Fruit fly (Drosophila melanogaster): ENCODE results near the gene Naglu.

Gene Naglu

dm6 chr2L:8371354-8371937 is 40.2 kb downstream of the Naglu start (continued):
- TF ChIP-seq vvl (GFP tag; IDR thresholded peaks at IDR 0.05), result no peak
- TF ChIP-seq CG9932 (GFP tag; IDR thresholded peaks at IDR 0.05), result no peak
- TF ChIP-seq z (GFP tag; IDR thresholded peaks at IDR 0.05), result no peak
- TF ChIP-seq CG10462 (GFP tag; optimal IDR thresholded peaks at IDR 0.05), result no peak
- 0 out of 2 replicates have a peak, but pooled peaks have one; percentile 30 for TF ChIP-seq CG14441 (GFP tag; IDR thresholded peaks at IDR 0.05)
- TF ChIP-seq CG3407 (GFP tag; optimal IDR thresholded peaks at IDR 0.05), result no peak
- TF ChIP-seq Ravus (GFP tag; IDR thresholded peaks at IDR 0.05), result no peak
- TF ChIP-seq CG18262 (tag; optimal IDR thresholded peaks at IDR 0.05), result peak; percentile 18
- no peak for TF ChIP-seq CG18764 (GFP tag; optimal IDR thresholded peaks at IDR 0.05)
- TF ChIP-seq CG15269 (tag; optimal IDR thresholded peaks at IDR 0.05), result peak; percentile 49
- TF ChIP-seq CG11398 (GFP tag; optimal IDR thresholded peaks at IDR 0.05), result no peak
- TF ChIP-seq odd (GFP tag; optimal IDR thresholded peaks at IDR 0.05), result no peak
- peak; percentile 7 for TF ChIP-seq CG10267 (tag; optimal IDR thresholded peaks at IDR 0.05)
- peak; percentile 46 for TF ChIP-seq CG7839 (tag; optimal IDR thresholded peaks at IDR 0.05)

dm6 chr2L:8370364-8371326 is 41.0 kb downstream of the Naglu start, which contains the start of gene CG17292:
Gene CG17292, plus strand, starts transcription at chr2L:8370454.
- TF ChIP-seq CG5245 (GFP tag; optimal IDR thresholded peaks at IDR 0.05) (no peak), ftz-f1 (GFP tag; optimal IDR thresholded peaks at IDR 0.05) (peak; percentile 67), unpg (GFP tag; optimal IDR thresholded peaks at IDR 0.05) (peak; percentile 38), CG14860 (GFP tag; IDR thresholded peaks at IDR 0.05; ENCODE audit: partially characterized antibody) (peak; percentile 80), Sry-δ (GFP tag; optimal IDR thresholded peaks at IDR 0.05) (peak; percentile 80), YL-1 (GFP tag; optimal IDR thresholded peaks at IDR 0.05) (peak; percentile 43), klu (GFP tag; IDR thresholded peaks at IDR 0.05) (no peak), ranshi (GFP tag; IDR thresholded peaks at IDR 0.05) (peak; percentile 58; the same call in 1 of the 2 replicates), CG17359 (tag; optimal IDR thresholded peaks at IDR 0.05) (peak; percentile 38), hb (GFP tag; IDR thresholded peaks at IDR 0.05; ENCODE audit: partially characterized antibody) (peak; percentile 84), Abd-B (GFP tag; optimal IDR thresholded peaks at IDR 0.05) (no peak), fu2 (GFP tag; optimal IDR thresholded peaks at IDR 0.05) (no peak), fd3F (GFP tag; optimal IDR thresholded peaks at IDR 0.05) (peak; percentile 6), sim (GFP tag; IDR thresholded peaks at IDR 0.05) (no peak), dan (GFP tag; IDR thresholded peaks at IDR 0.05) (no peak), CG11504 (tag; optimal IDR thresholded peaks at IDR 0.05) (peak; percentile 25), CG3726 (GFP tag; IDR thresholded peaks at IDR 0.05) (no peak), Opbp (GFP tag; IDR thresholded peaks at IDR 0.05; ENCODE audit: partially characterized antibody) (peak; percentile 95), CG13296 (GFP tag; optimal IDR thresholded peaks at IDR 0.05) (peak; percentile 54), CG8281 (tag; optimal IDR thresholded peaks at IDR 0.05) (no peak), amos (GFP tag; IDR thresholded peaks at IDR 0.05; ENCODE audit: partially characterized antibody) (peak; percentile 94), stc (GFP tag; IDR thresholded peaks at IDR 0.05) (0 out of 2 replicates have a peak, but pooled peaks have one; percentile 40), Rx (GFP tag; IDR thresholded peaks at IDR 0.05) (peak; percentile 35; the same call in 1 of the 2 replicates), CG10959 (GFP tag; IDR thresholded peaks at IDR 0.05) (no peak), Oli (tag; optimal IDR thresholded peaks at IDR 0.05) (no peak), CG16779 (GFP tag; IDR thresholded peaks at IDR 0.05) (peak; percentile 84), pnt (GFP tag; optimal IDR thresholded peaks at IDR 0.05) (no peak), CG8944 (GFP tag; optimal IDR thresholded peaks at IDR 0.05) (no peak), ken (GFP tag; IDR thresholded peaks at IDR 0.05) (peak; percentile 62; the same call in 2 of the 3 replicates), D (optimal IDR thresholded peaks at IDR 0.05) (no peak), D (GFP tag; optimal IDR thresholded peaks at IDR 0.05) (no peak), croc (GFP tag; conservative IDR thresholded peaks at IDR 0.05) (no peak), org-1 (GFP tag; optimal IDR thresholded peaks at IDR 0.05) (peak; percentile 43), dpn (GFP tag; optimal IDR thresholded peaks at IDR 0.05) (peak in 1 of 2 experiments; percentile 59)

Measured in whole organism, embryonic.